Fruit fly (Drosophila melanogaster): ENCODE measurements around the gene TfIIA-L.

The TfIIA-L gene

dm6 chr3R:27283645-27284044 is 32.7 kb downstream of the TfIIA-L start, which contains the start of gene CG3368 (continued):
- TF ChIP-seq Hr78 (GFP tag; optimal IDR thresholded peaks at IDR 0.05), result no peak
- no peak for TF ChIP-seq odd (GFP tag; optimal IDR thresholded peaks at IDR 0.05)
- peak; percentile 55; the same call in 1 of the 3 replicates for TF ChIP-seq mld (GFP tag; IDR thresholded peaks at IDR 0.05; ENCODE audit: partially characterized antibody)
- peak; percentile 24 for TF ChIP-seq trem (tag; optimal IDR thresholded peaks at IDR 0.05)
- no peak for TF ChIP-seq ci (GFP tag; IDR thresholded peaks at IDR 0.05)
- TF ChIP-seq MTF-1 (GFP tag; optimal IDR thresholded peaks at IDR 0.05; ENCODE audit: borderline replicate concordance), result no peak
- TF ChIP-seq Xbp1 (GFP tag; optimal IDR thresholded peaks at IDR 0.05), result no peak
- TF ChIP-seq ham (GFP tag; IDR thresholded peaks at IDR 0.05), result no peak
- no peak for TF ChIP-seq fd96Cb (tag; optimal IDR thresholded peaks at IDR 0.05)
- no peak for TF ChIP-seq CG11093 (GFP tag; IDR thresholded peaks at IDR 0.05)
- TF ChIP-seq CG15601 (tag; optimal IDR thresholded peaks at IDR 0.05), result no peak
- TF ChIP-seq bowl (GFP tag; IDR thresholded peaks at IDR 0.05), result no peak
- TF ChIP-seq CG4360 (GFP tag; IDR thresholded peaks at IDR 0.05), result no peak
- no peak for TF ChIP-seq Gsc (GFP tag; IDR thresholded peaks at IDR 0.05)
- peak; percentile 73 for TF ChIP-seq Myb (GFP tag; optimal IDR thresholded peaks at IDR 0.05)
- no peak for TF ChIP-seq CG5953 (GFP tag; IDR thresholded peaks at IDR 0.05)
- TF ChIP-seq H2.0 (GFP tag; IDR thresholded peaks at IDR 0.05), result no peak
- TF ChIP-seq CG9797 (GFP tag; optimal IDR thresholded peaks at IDR 0.05), result no peak
- TF ChIP-seq da (GFP tag; optimal IDR thresholded peaks at IDR 0.05), result no peak
- TF ChIP-seq CG11560 (tag; IDR thresholded peaks at IDR 0.05), result no peak
- no peak for TF ChIP-seq vfl (GFP tag; optimal IDR thresholded peaks at IDR 0.05)
- TF ChIP-seq en (GFP tag; optimal IDR thresholded peaks at IDR 0.05), result no peak
- TF ChIP-seq dmrt11E (tag; optimal IDR thresholded peaks at IDR 0.05), result no peak
- TF ChIP-seq tap (tag; optimal IDR thresholded peaks at IDR 0.05), result no peak
- TF ChIP-seq CG9437 (GFP tag; optimal IDR thresholded peaks at IDR 0.05), result no peak
- TF ChIP-seq gfzf (GFP tag; optimal IDR thresholded peaks at IDR 0.05), result no peak
- no peak for TF ChIP-seq CG4730 (GFP tag; IDR thresholded peaks at IDR 0.05)
- TF ChIP-seq CG10431 (GFP tag; optimal IDR thresholded peaks at IDR 0.05), result no peak
- no peak for TF ChIP-seq Hmr (GFP tag; optimal IDR thresholded peaks at IDR 0.05)
- TF ChIP-seq Taf1 (GFP tag; IDR thresholded peaks at IDR 0.05), result no peak
- no peak for TF ChIP-seq CG10321 (GFP tag; IDR thresholded peaks at IDR 0.05)
- no peak for TF ChIP-seq CG3847 (GFP tag; IDR thresholded peaks at IDR 0.05)
- TF ChIP-seq pnt (GFP tag; optimal IDR thresholded peaks at IDR 0.05), result no peak
- TF ChIP-seq Sry-δ (GFP tag; optimal IDR thresholded peaks at IDR 0.05), result peak; percentile 34
- TF ChIP-seq CG9876 (GFP tag; optimal IDR thresholded peaks at IDR 0.05), result no peak
- TF ChIP-seq CG7839 (tag; optimal IDR thresholded peaks at IDR 0.05), result no peak
- no peak for TF ChIP-seq grn (GFP tag; optimal IDR thresholded peaks at IDR 0.05)
- TF ChIP-seq ATbp (GFP tag; optimal IDR thresholded peaks at IDR 0.05), result no peak
- TF ChIP-seq Rx (GFP tag; IDR thresholded peaks at IDR 0.05), result no peak
- TF ChIP-seq Neu2 (GFP tag; optimal IDR thresholded peaks at IDR 0.05; ENCODE audit: borderline replicate concordance), result no peak
- no peak for TF ChIP-seq cad (GFP tag; optimal IDR thresholded peaks at IDR 0.05)
- peak; percentile 45 for TF ChIP-seq BEAF-32 (GFP tag; optimal IDR thresholded peaks at IDR 0.05)
- TF ChIP-seq tna (GFP tag; IDR thresholded peaks at IDR 0.05; ENCODE audit: partially characterized antibody), result peak; percentile 63; the same call in 1 of the 2 replicates
- no peak for TF ChIP-seq CG9817 (tag; optimal IDR thresholded peaks at IDR 0.05)
- no peak for TF ChIP-seq CG7271 (tag; optimal IDR thresholded peaks at IDR 0.05)
- no peak for TF ChIP-seq tgo (GFP tag; IDR thresholded peaks at IDR 0.05)
- no peak for TF ChIP-seq CG12104 (GFP tag; optimal IDR thresholded peaks at IDR 0.05)
- no peak for TF ChIP-seq corto (GFP tag; optimal IDR thresholded peaks at IDR 0.05)
- no peak for TF ChIP-seq HmgZ (tag; optimal IDR thresholded peaks at IDR 0.05)
- no peak for TF ChIP-seq caup (GFP tag; optimal IDR thresholded peaks at IDR 0.05; ENCODE audit: severe bottlenecking)
- TF ChIP-seq Dfd (GFP tag; optimal IDR thresholded peaks at IDR 0.05), result no peak
- TF ChIP-seq Hsf (GFP tag; optimal IDR thresholded peaks at IDR 0.05), result no peak

All from whole organism, embryonic.